Worm (Caenorhabditis elegans) whole organism, L3 larva: ENCODE measurements around the gene smrc-1.

Experiments
- ama-1 ChIP-seq: fragments of 150-350 bp; optimal IDR thresholded peaks from 2 replicates; lab custom pipeline; 2018
- ceh-82 ChIP-seq: fragments of 150-350 bp; optimal IDR thresholded peaks from 2 replicates; lab custom pipeline; 2014; ENCODE audit warnings: missing biosample characterization, missing genetic modification characterization
- ceh-9 ChIP-seq: sonication (generic microtip); optimal IDR thresholded peaks from 2 replicates; lab custom pipeline; 2018; ENCODE audit warnings: missing biosample characterization, missing genetic modification characterization
- egl-5 ChIP-seq: fragments of 150-350 bp; optimal IDR thresholded peaks from 2 replicates; lab custom pipeline; 2017; ENCODE audit warnings: missing biosample characterization, missing genetic modification reagents, missing genetic modification characterization, inconsistent platforms
- elt-2 ChIP-seq: sonication (generic microtip); optimal IDR thresholded peaks from 2 replicates; lab custom pipeline; 2016; ENCODE audit warnings: missing genetic modification reagents, mild to moderate bottlenecking, missing genetic modification characterization, missing compliant biosample characterization
- jun-1 ChIP-seq: fragments of 150-350 bp; optimal IDR thresholded peaks from 2 replicates; lab custom pipeline; 2014; ENCODE audit warnings: missing biosample characterization, missing genetic modification reagents, missing genetic modification characterization
- mdl-1 ChIP-seq: fragments of 150-350 bp; optimal IDR thresholded peaks from 2 replicates; lab custom pipeline; 2014; ENCODE audit warnings: missing biosample characterization, missing genetic modification characterization
- nhr-25 ChIP-seq: sonication (generic microtip); optimal IDR thresholded peaks from 2 replicates; lab custom pipeline; 2017; ENCODE audit warnings: missing biosample characterization, missing genetic modification characterization
- nhr-28 ChIP-seq: fragments of 150-350 bp; optimal IDR thresholded peaks from 2 replicates; lab custom pipeline; 2014; ENCODE audit warnings: missing biosample characterization, missing genetic modification characterization
- nhr-77 ChIP-seq: fragments of 150-350 bp; optimal IDR thresholded peaks from 2 replicates; lab custom pipeline; 2014; ENCODE audit warnings: missing biosample characterization, missing genetic modification characterization
- skn-1 ChIP-seq: fragments of 150-350 bp; optimal IDR thresholded peaks from 2 replicates; lab custom pipeline; 2014; ENCODE audit warnings: missing biosample characterization, missing genetic modification characterization
- snpc-4 ChIP-seq: fragments of 150-350 bp; optimal IDR thresholded peaks from 2 replicates; lab custom pipeline; 2014; ENCODE audit warnings: missing biosample characterization, missing genetic modification characterization
- unc-39 ChIP-seq: sonication (generic microtip); optimal IDR thresholded peaks from 4 replicates; lab custom pipeline; 2017; ENCODE audit warnings: missing biosample characterization, missing genetic modification characterization
- unc-62 ChIP-seq: fragments of 150-350 bp; sonication (generic microtip); optimal IDR thresholded peaks from 4 replicates; lab custom pipeline; 2014; ENCODE audit warnings: missing biosample characterization, missing genetic modification reagents, missing genetic modification characterization

DNA sequence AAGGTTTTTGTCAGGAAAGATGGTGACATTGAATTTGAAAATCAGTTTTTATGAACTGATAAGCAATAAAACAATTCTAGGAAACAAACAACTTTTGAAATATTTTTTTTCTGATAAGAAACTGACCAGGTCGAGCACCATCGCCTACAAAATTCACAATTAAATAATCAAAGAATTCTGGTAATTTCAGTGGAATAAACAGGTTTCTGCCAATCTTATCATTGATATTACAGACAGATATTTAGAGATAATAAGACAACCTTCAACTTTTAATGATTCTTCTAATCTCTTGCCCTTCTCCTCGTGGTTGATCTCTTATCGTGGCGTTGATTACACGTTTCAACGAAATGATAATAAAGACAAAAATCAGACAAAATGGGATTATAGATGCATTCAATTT, 5.6 kb downstream of the smrc-1 start:
- TF ChIP-seq skn-1 (tag; lab: Kevin White, UChicago) (peak; percentile 11), ama-1 (lab: Kevin White, UChicago) (no peak), nhr-77 (tag; lab: Kevin White, UChicago) (no peak), egl-5 (no peak), jun-1 (peak; percentile 20), nhr-25 (tag; lab: Kevin White, UChicago) (peak; percentile 73), ceh-9 (no peak), ceh-82 (no peak), elt-2 (peak; percentile 95), mdl-1 (tag; lab: Kevin White, UChicago) (no peak), unc-62 (no peak), nhr-28 (tag; lab: Kevin White, UChicago) (no peak), unc-39 (tag; lab: Kevin White, UChicago) (no peak), snpc-4 (tag; lab: Kevin White, UChicago) (no peak)
